Worm (Caenorhabditis elegans) whole organism, L1 larva: ENCODE data around the gene F29B9.12.

ENCODE experiments used
- C04F5.9 ChIP-seq: sonication (generic microtip); optimal IDR thresholded peaks from 2 replicates; lab custom pipeline; 2016; ENCODE audit warnings: missing genetic modification characterization, missing compliant biosample characterization
- F16B12.6 ChIP-seq: fragments of 150-350 bp; optimal IDR thresholded peaks from 2 replicates; lab custom pipeline; 2014; ENCODE audit warnings: missing biosample characterization, missing genetic modification characterization
- ceh-88 ChIP-seq: fragments of 200-800 bp; sonication (Bioruptor generic); IDR thresholded peaks from 2 replicates; pipeline ENCODE4 v1.3.6; 2022; ENCODE audit warnings: missing genetic modification characterization, missing compliant biosample characterization
- dpl-1 ChIP-seq, 3 experiments: fragments of 150-350 bp in 2 of 3; sonication (generic microtip) in 1 of 3; optimal IDR thresholded peaks; 2 replicates each; lab custom pipeline; 2014 to 2017; ENCODE audit warnings: missing biosample characterization in 3 of 3, missing genetic modification characterization in 3 of 3, missing genetic modification reagents in 3 of 3
- dsc-1 ChIP-seq: sonication (generic microtip); optimal IDR thresholded peaks from 2 replicates; lab custom pipeline; 2016; ENCODE audit warnings: mild to moderate bottlenecking, missing genetic modification characterization, missing compliant biosample characterization
- efl-1 ChIP-seq, 4 experiments: fragments of 150-350 bp; optimal IDR thresholded peaks in 3 of 4; peaks in 1 of 4; 1 replicate in 1 of 4; 2 replicates in 3 of 4; lab custom pipeline; 2014; ENCODE audit warnings: missing biosample characterization in 2 of 4, missing genetic modification characterization in 2 of 4, missing genetic modification reagents in 2 of 4
- fkh-8 ChIP-seq: sonication (generic microtip); optimal IDR thresholded peaks from 2 replicates; lab custom pipeline; 2016; ENCODE audit warnings: mild to moderate bottlenecking, missing genetic modification characterization, missing compliant biosample characterization
- grh-1 ChIP-seq: fragments of 200-800 bp; sonication (Bioruptor generic); IDR thresholded peaks from 2 replicates; pipeline ENCODE4 v1.3.6; 2022; ENCODE audit warnings: missing genetic modification reagents, missing genetic modification characterization, missing compliant biosample characterization
- isw-1 ChIP-seq: fragments of 200-800 bp; sonication (Bioruptor generic); IDR thresholded peaks from 2 replicates; pipeline ENCODE4 v1.3.6; 2022; ENCODE audit warnings: missing genetic modification characterization, missing compliant biosample characterization
- lin-14 ChIP-seq: fragments of 200-800 bp; sonication (Bioruptor generic); optimal IDR thresholded peaks from 2 replicates; lab custom pipeline; 2018; ENCODE audit warnings: mild to moderate bottlenecking, missing genetic modification characterization, moderate library complexity, missing compliant biosample characterization
- lin-35 ChIP-seq, 2 experiments: fragments of 150-350 bp; optimal IDR thresholded peaks; 2 replicates each; lab custom pipeline; 2014; ENCODE audit warnings: missing biosample characterization in 2 of 2, missing genetic modification characterization in 2 of 2, missing genetic modification reagents in 2 of 2
- lsy-2 ChIP-seq, 2 experiments: fragments of 150-350 bp; optimal IDR thresholded peaks; 2 replicates each; lab custom pipeline; 2014; ENCODE audit warnings: missing biosample characterization in 2 of 2, missing genetic modification characterization in 2 of 2
- mab-9 ChIP-seq: fragments of 200-800 bp; sonication (Bioruptor generic); IDR thresholded peaks from 2 replicates; pipeline ENCODE4 v1.3.6; 2022; ENCODE audit warnings: missing genetic modification reagents, missing genetic modification characterization, missing compliant biosample characterization
- nhr-19 ChIP-seq: fragments of 200-800 bp; sonication (Bioruptor generic); conservative IDR thresholded peaks from 2 replicates; pipeline ENCODE4 v1.3.6; 2022; ENCODE audit warnings: missing genetic modification characterization, missing compliant biosample characterization
- nhr-20 ChIP-seq: sonication (generic microtip); optimal IDR thresholded peaks from 2 replicates; lab custom pipeline; 2016; ENCODE audit warnings: mild to moderate bottlenecking, missing genetic modification characterization, missing compliant biosample characterization
- nhr-28 ChIP-seq: fragments of 150-350 bp; optimal IDR thresholded peaks from 2 replicates; lab custom pipeline; 2014; ENCODE audit warnings: missing biosample characterization, missing genetic modification characterization
- nhr-47 ChIP-seq: sonication (generic microtip); optimal IDR thresholded peaks from 2 replicates; lab custom pipeline; 2016; ENCODE audit warnings: mild to moderate bottlenecking, missing genetic modification characterization, moderate library complexity, missing compliant biosample characterization
- nhr-71 ChIP-seq: sonication (generic microtip); optimal IDR thresholded peaks from 2 replicates; lab custom pipeline; 2016; ENCODE audit warnings: mild to moderate bottlenecking, missing genetic modification characterization, moderate library complexity, missing compliant biosample characterization
- nhr-85 ChIP-seq: sonication (generic microtip); peaks from one replicate; lab custom pipeline; 2016; ENCODE audit warnings: missing genetic modification characterization, inconsistent platforms, missing compliant biosample characterization
- rnt-1 ChIP-seq: sonication (generic microtip); optimal IDR thresholded peaks from 2 replicates; lab custom pipeline; 2016; ENCODE audit warnings: mild to moderate bottlenecking, missing genetic modification characterization, moderate library complexity, missing compliant biosample characterization
- snu-23 ChIP-seq: sonication (generic microtip); optimal IDR thresholded peaks from 2 replicates; lab custom pipeline; 2016; ENCODE audit warnings: missing genetic modification characterization, missing compliant biosample characterization
- swsn-7 ChIP-seq: sonication (generic microtip); optimal IDR thresholded peaks from 2 replicates; lab custom pipeline; 2016; ENCODE audit warnings: missing genetic modification characterization, missing compliant biosample characterization
- tbx-2 ChIP-seq: sonication (generic microtip); optimal IDR thresholded peaks from 2 replicates; lab custom pipeline; 2016; ENCODE audit warnings: missing genetic modification characterization, missing compliant biosample characterization
- unc-86 ChIP-seq: sonication (generic microtip); optimal IDR thresholded peaks from 2 replicates; lab custom pipeline; 2016; ENCODE audit warnings: missing genetic modification characterization, missing compliant biosample characterization
- unc-98 ChIP-seq: fragments of 200-800 bp; sonication (Bioruptor generic); IDR thresholded peaks from 2 replicates; pipeline ENCODE4 v1.3.6; 2022; ENCODE audit warnings: missing genetic modification characterization, missing compliant biosample characterization
- xbp-1 ChIP-seq: sonication (generic microtip); optimal IDR thresholded peaks from 2 replicates; lab custom pipeline; 2016; ENCODE audit warnings: missing genetic modification characterization, missing compliant biosample characterization
- ztf-4 ChIP-seq: fragments of 150-350 bp; optimal IDR thresholded peaks from 2 replicates; lab custom pipeline; 2014; ENCODE audit warnings: missing biosample characterization, missing genetic modification characterization

The F29B9.12 gene

DNA sequence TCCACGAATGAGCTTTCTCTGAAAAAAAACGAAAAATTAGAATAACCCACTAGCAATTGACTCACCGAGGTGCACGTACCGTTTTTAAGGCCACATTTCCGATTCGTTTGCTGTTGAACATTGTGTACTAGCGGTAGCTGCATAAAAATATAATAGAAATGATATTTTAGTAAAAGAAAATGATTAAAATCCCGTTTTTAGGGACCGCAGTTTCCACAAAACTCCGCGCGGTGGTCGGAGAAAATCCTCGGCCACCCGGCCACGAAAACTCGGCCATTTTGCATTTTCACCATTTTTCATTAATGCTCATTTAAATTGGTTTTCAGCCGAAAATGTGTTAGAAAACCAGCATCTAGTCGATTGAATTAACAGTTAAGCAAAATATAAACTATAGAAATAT lies 43.0 kb downstream of the F29B9.12 start, which contains the start of gene yars-2 (continued):
- TF ChIP-seq lin-35 (GFP tag; optimal IDR thresholded peaks at IDR 0.05; lab: Kevin White, UChicago) (peak in 1 of 2 experiments; percentile 4), nhr-19 (GFP tag; lab: Robert Waterston, UW) (no peak), ztf-4 (tag; lab: Kevin White, UChicago) (no peak), nhr-28 (no peak)

DNA sequence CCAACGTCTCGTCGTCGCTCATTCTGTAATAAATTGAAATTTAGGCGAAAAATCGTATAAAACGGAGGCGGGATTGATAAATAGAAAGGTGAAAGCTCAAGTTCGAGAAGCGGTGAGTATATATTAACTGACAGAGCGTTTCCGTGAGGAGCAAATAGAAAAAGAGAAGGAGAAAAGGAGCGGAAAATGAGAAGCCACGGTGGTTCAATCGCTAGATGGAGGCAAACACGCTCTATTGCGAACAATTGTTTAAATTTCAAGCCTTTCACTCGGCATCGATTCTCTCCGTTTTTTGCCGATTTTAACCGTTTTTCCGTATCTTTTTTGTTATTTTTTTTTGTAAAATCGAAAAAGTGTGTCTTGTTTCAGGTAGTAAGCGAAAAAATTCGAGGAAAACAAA lies 46.4 kb downstream of the F29B9.12 start, which contains the start of gene miro-1:
miro-1 (minus strand) TSS at position 23 of the 400 bp plus-strand sequence.
- TF ChIP-seq lsy-2 (tag; optimal IDR thresholded peaks at IDR 0.05; lab: Kevin White, UChicago), result peak in 1 of 2 experiments; percentile 38
- TF ChIP-seq, all 84 proteins: peak for 1; not testable (repeated sequence) for 83

DNA sequence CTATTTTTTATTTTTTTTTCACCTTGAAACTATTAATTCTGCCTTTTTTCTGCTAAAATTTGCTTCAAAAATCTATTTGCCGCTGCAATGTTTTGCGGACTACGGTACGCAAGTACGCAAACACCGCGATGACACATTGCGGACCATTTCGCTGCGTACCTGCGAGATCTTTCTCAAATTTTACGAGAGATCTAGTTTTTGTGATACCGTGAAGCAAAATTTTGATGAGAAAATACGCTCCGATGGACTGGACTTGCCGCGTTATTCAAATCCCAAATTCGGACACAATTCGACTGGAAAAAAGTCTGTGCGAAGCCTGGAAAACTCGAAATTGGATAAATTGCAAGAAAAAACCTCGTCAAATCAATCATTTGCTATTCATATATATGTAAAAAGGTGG lies 51.2 kb downstream of the F29B9.12 start:
- TF ChIP-seq fkh-8 (peak; percentile 60), unc-98 (GFP tag; lab: Robert Waterston, UW) (peak; percentile 95), lin-14 (GFP tag; lab: Kevin White, UChicago) (peak; percentile 47), lsy-2 (tag; optimal IDR thresholded peaks at IDR 0.05; lab: Kevin White, UChicago) (peak; percentile 61 to 89), lin-35 (GFP tag; optimal IDR thresholded peaks at IDR 0.05; lab: Kevin White, UChicago) (peak; percentile 31 to 60), swsn-7 (tag; lab: Kevin White, UChicago) (peak; percentile 24), nhr-19 (GFP tag; lab: Robert Waterston, UW) (peak; percentile 98), nhr-47 (peak; percentile 77), mab-9 (GFP tag; lab: Robert Waterston, UW) (peak; percentile 93), efl-1 (optimal IDR thresholded peaks at IDR 0.05; lab: Kevin White, UChicago) (peak; percentile 36 to 60), efl-1 (GFP tag; optimal IDR thresholded peaks at IDR 0.05 in 1 of 2; lab: Kevin White, UChicago) (peak; percentile 63 to 75), nhr-85 (tag; lab: Kevin White, UChicago) (peak; percentile 58), dsc-1 (tag; lab: Kevin White, UChicago) (peak; percentile 32), isw-1 (GFP tag; lab: Robert Waterston, UW) (peak; percentile 95), nhr-71 (tag; lab: Kevin White, UChicago) (peak; percentile 71), nhr-20 (tag; lab: Kevin White, UChicago) (peak; percentile 46), rnt-1 (peak; percentile 64), F16B12.6 (tag; lab: Kevin White, UChicago) (peak; percentile 61), unc-86 (tag; lab: Kevin White, UChicago) (peak; percentile 29), xbp-1 (tag; lab: Kevin White, UChicago) (peak; percentile 44), grh-1 (GFP tag; lab: Robert Waterston, UW) (peak; percentile 97), C04F5.9 (peak; percentile 3), tbx-2 (tag; lab: Kevin White, UChicago) (peak; percentile 39), snu-23 (GFP tag; lab: Kevin White, UChicago) (peak; percentile 42), ceh-88 (GFP tag; lab: Robert Waterston, UW) (peak; percentile 97), dpl-1 (GFP tag; optimal IDR thresholded peaks at IDR 0.05; lab: Kevin White, UChicago) (peak in 2 of 3 experiments; percentile 50)
